Worm (Caenorhabditis elegans): ENCODE data around the gene F38A1.8.

- TF ChIP-seq ces-1 (GFP tag; optimal IDR thresholded peaks at IDR 0.05) (no peak), fos-1 (tag; optimal IDR thresholded peaks at IDR 0.05) (no peak), isw-1 (GFP tag; IDR thresholded peaks at IDR 0.05) (no peak), aly-2 (tag; optimal IDR thresholded peaks at IDR 0.05) (no peak), dpl-1 (GFP tag; optimal IDR thresholded peaks at IDR 0.05) (no peak), alr-1 (tag; optimal IDR thresholded peaks at IDR 0.05; ENCODE audit: borderline replicate concordance) (no peak)
Measured at ce11 chrIV:1261930-1262329, 22.3 kb upstream of the F38A1.8 start.
